Worm (Caenorhabditis elegans) whole organism, L4/young adult: ENCODE measurements around the gene F16B4.4.

Source experiments
- W03F9.2 ChIP-seq: fragments of 150-350 bp; optimal IDR thresholded peaks from 2 replicates; lab custom pipeline; 2014; ENCODE audit warnings: missing biosample characterization, missing genetic modification characterization
- dao-5 ChIP-seq: sonication (generic microtip); optimal IDR thresholded peaks from 2 replicates; lab custom pipeline; 2016; ENCODE audit warnings: missing genotype, missing genetic modification characterization, moderate library complexity, missing compliant biosample characterization
- him-1 ChIP-seq: sonication (generic microtip); optimal IDR thresholded peaks from 2 replicates; lab custom pipeline; 2016; ENCODE audit warnings: missing genotype, missing genetic modification reagents, missing genetic modification characterization, missing compliant biosample characterization

DNA sequence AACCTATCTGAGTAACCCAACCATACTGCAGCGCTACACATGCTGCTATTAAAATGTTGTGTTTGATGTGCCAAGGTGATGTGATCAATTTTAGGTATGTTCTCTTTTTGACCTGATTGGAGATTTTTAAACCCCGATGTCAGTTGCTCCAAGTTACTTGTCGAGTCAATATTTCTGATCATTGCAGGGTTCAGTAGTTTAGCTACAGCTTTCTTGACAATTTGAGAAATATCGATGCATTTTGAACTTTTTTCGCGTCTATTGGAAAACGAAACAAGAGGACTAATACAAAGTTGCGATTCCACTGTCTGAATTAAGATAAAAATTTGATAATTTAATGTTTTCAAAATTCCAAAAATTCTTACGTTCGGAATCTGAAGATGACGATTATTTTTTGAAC lies 29.6 kb downstream of the F16B4.4 start:
- TF ChIP-seq dao-5 (tag; lab: Kevin White, UChicago), result no peak
- no peak for TF ChIP-seq W03F9.2
- no peak for TF ChIP-seq him-1 (tag; lab: Kevin White, UChicago)
